Worm (Caenorhabditis elegans) whole organism, early embryonic: ENCODE results near the gene sqrd-1.

Experiments
- B0310.2 ChIP-seq: sonication (generic microtip); optimal IDR thresholded peaks from 2 replicates; lab custom pipeline; 2016; ENCODE audit warnings: mild to moderate bottlenecking, missing genetic modification characterization, missing compliant biosample characterization
- F13C5.2 ChIP-seq: sonication (generic microtip); optimal IDR thresholded peaks from 2 replicates; lab custom pipeline; 2017; ENCODE audit warnings: mild to moderate bottlenecking, missing genetic modification characterization, inconsistent platforms, missing compliant biosample characterization
- ama-1 ChIP-seq: fragments of 150-350 bp; optimal IDR thresholded peaks from 2 replicates; lab custom pipeline; 2014
- ceh-13 ChIP-seq: fragments of 200-800 bp; sonication (Bioruptor generic); optimal IDR thresholded peaks from 2 replicates; lab custom pipeline; 2018; ENCODE audit warnings: mild to moderate bottlenecking, missing genetic modification characterization, missing compliant biosample characterization
- ceh-36 ChIP-seq: sonication (generic microtip); optimal IDR thresholded peaks from 2 replicates; lab custom pipeline; 2016; ENCODE audit warnings: missing genetic modification characterization, inconsistent platforms, missing compliant biosample characterization
- ets-7 ChIP-seq: sonication (generic microtip); optimal IDR thresholded peaks from 2 replicates; lab custom pipeline; 2016; ENCODE audit warnings: missing genotype, missing genetic modification characterization, missing compliant biosample characterization
- flt-1 ChIP-seq: fragments of 200-800 bp; sonication (Bioruptor generic); IDR thresholded peaks from 2 replicates; pipeline ENCODE4 v1.3.6; 2022; ENCODE audit warnings: missing genetic modification characterization, missing compliant biosample characterization
- hnd-1 ChIP-seq: sonication (generic microtip); optimal IDR thresholded peaks from 2 replicates; lab custom pipeline; 2016; ENCODE audit warnings: missing genetic modification characterization, missing compliant biosample characterization
- pes-1 ChIP-seq: fragments of 200-800 bp; sonication (Bioruptor generic); IDR thresholded peaks from 2 replicates; pipeline ENCODE4 v1.3.6; 2022; ENCODE audit warnings: missing genetic modification reagents, missing genetic modification characterization, missing compliant biosample characterization
- tbx-11 ChIP-seq: fragments of 200-800 bp; sonication (Bioruptor generic); IDR thresholded peaks from 2 replicates; pipeline ENCODE4 v1.3.6; 2022; ENCODE audit warnings: missing genetic modification characterization, missing compliant biosample characterization

DNA sequence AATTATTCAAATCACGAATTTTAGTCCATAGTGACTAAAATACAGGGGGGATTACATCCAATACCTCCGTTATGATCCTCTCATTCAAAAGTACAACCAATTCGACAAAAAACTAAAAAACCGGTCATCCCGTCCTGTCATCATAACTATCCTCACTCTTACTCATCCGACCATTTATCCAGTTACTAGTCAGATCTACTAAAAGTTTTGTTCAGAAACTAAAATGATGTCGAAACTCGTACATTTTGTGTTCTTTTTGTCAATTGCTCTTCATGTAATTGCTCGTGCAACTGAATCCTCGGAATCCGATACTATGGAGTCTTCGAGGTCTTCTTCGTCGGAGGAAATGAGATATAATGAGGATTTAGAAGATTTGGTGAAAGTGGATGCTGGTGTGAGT, 42.6 kb upstream of the sqrd-1 start, which contains the start of gene R05A10.2:
- TF ChIP-seq ets-7 = no peak
- no peak for TF ChIP-seq ama-1 (lab: Kevin White, UChicago)
- TF ChIP-seq pes-1 (GFP tag; lab: Robert Waterston, UW) = no peak
- TF ChIP-seq F13C5.2 (tag; lab: Kevin White, UChicago) = no peak
- no peak for TF ChIP-seq tbx-11 (GFP tag; lab: Robert Waterston, UW)
- TF ChIP-seq ceh-13 (GFP tag; lab: Kevin White, UChicago) = no peak
- TF ChIP-seq hnd-1 (tag; lab: Kevin White, UChicago) = no peak
- no peak for TF ChIP-seq flt-1 (GFP tag; lab: Robert Waterston, UW)
- no peak for TF ChIP-seq ceh-36
- TF ChIP-seq B0310.2 (tag; lab: Kevin White, UChicago) = no peak
